Worm (Caenorhabditis elegans): Measurements from ENCODE around the gene F17E5.2.

DNA sequence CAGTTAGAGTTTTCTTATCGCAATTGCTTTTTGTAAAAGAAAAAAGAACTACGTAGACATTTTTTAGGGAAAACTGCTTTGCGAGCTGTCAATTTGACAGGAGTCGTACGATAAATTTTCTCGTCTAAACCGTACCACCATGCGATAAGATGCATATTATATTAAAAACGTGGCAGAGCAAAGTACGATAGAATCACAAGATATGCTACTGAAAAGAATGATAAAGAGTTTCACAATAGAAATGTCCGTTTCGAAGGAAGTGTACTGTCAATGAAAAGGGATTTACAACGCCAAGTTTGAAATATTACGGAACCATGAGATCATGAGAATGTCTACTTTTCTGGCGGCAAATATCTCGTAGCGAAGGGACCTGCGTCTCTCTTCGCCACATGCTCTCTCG, 29.3 kb upstream of the F17E5.2 start, which contains the start of gene F19H6.5:
- TF ChIP-seq cog-1 (tag; optimal IDR thresholded peaks at IDR 0.05) (no peak), flt-1 (GFP tag; IDR thresholded peaks at IDR 0.05) (no peak), med-1 (GFP tag; optimal IDR thresholded peaks at IDR 0.05; ENCODE audit: insufficient read depth) (no peak), T22C8.4 (GFP tag; IDR thresholded peaks at IDR 0.05) (no peak), ztf-23 (GFP tag; IDR thresholded peaks at IDR 0.05) (no peak), klf-2 (GFP tag; conservative IDR thresholded peaks at IDR 0.05) (no peak), tab-1 (GFP tag; IDR thresholded peaks at IDR 0.05) (no peak)
